Fruit fly (Drosophila melanogaster) whole organism, embryonic: ENCODE measurements around the gene Mzt1.

ENCODE experiments used
- B-H1 ChIP-seq: fragments of 200-800 bp; sonication (Bioruptor generic); IDR thresholded peaks from 3 replicates; pipeline ENCODE4 v1.3.6; 2022; ENCODE audit warnings: missing biosample characterization, missing genetic modification characterization
- B-H2 ChIP-seq: fragments of 200-800 bp; sonication (Bioruptor generic); optimal IDR thresholded peaks from 2 replicates; lab custom pipeline; 2018; ENCODE audit warnings: missing biosample characterization, mild to moderate bottlenecking, missing genetic modification characterization
- CG10543 ChIP-seq: fragments of 200-800 bp; sonication (Bioruptor generic); optimal IDR thresholded peaks from 3 replicates; lab custom pipeline; 2017; ENCODE audit warnings: missing biosample characterization, mild to moderate bottlenecking, missing genetic modification characterization, moderate library complexity
- CG10565 ChIP-seq: fragments of 200-800 bp; sonication (Bioruptor generic); optimal IDR thresholded peaks from 3 replicates; lab custom pipeline; 2016; ENCODE audit warnings: missing biosample characterization, mild to moderate bottlenecking, missing genetic modification characterization
- CG10959 ChIP-seq: fragments of 200-800 bp; sonication (Bioruptor generic); IDR thresholded peaks from 2 replicates; pipeline ENCODE4 v1.3.6; 2022; ENCODE audit warnings: missing biosample characterization, missing genetic modification characterization
- CG11085 ChIP-seq: fragments of 200-800 bp; sonication (Bioruptor generic); IDR thresholded peaks from 2 replicates; pipeline ENCODE4 v1.3.6; 2022; ENCODE audit warnings: missing biosample characterization, missing genetic modification characterization
- CG11695 ChIP-seq: fragments of 200-800 bp; sonication (Bioruptor generic); IDR thresholded peaks from 3 replicates; pipeline ENCODE4 v1.3.6; 2022; ENCODE audit warnings: missing biosample characterization, missing genetic modification characterization
- CG13775 ChIP-seq: fragments of 200-800 bp; sonication (Bioruptor generic); optimal IDR thresholded peaks from 3 replicates; lab custom pipeline; 2017; ENCODE audit warnings: missing biosample characterization, mild to moderate bottlenecking, missing genetic modification characterization
- CG14667 ChIP-seq: fragments of 200-800 bp; sonication (Bioruptor generic); IDR thresholded peaks from 2 replicates; pipeline ENCODE4 v1.3.6; 2022; ENCODE audit warnings: missing biosample characterization, missing genetic modification characterization
- CG17568 ChIP-seq: fragments of 200-800 bp; sonication (Bioruptor generic); optimal IDR thresholded peaks from 2 replicates; lab custom pipeline; 2018; ENCODE audit warnings: missing biosample characterization, mild to moderate bottlenecking, missing genetic modification characterization, moderate library complexity
- CG3163 ChIP-seq: fragments of 200-800 bp; sonication (Bioruptor generic); optimal IDR thresholded peaks from 3 replicates; lab custom pipeline; 2016; ENCODE audit warnings: missing biosample characterization, missing genetic modification characterization
- CG3838 ChIP-seq: fragments of 200-800 bp; sonication (Bioruptor generic); optimal IDR thresholded peaks from 3 replicates; lab custom pipeline; 2016; ENCODE audit warnings: missing biosample characterization, missing genetic modification characterization
- CG5245 ChIP-seq: fragments of 200-800 bp; sonication (Bioruptor generic); optimal IDR thresholded peaks from 3 replicates; lab custom pipeline; 2016; ENCODE audit warnings: missing biosample characterization, missing genetic modification characterization
- CG7372 ChIP-seq: fragments of 200-800 bp; sonication (Bioruptor generic); IDR thresholded peaks from 2 replicates; pipeline ENCODE4 v1.3.6; 2022; ENCODE audit warnings: missing biosample characterization, missing genetic modification characterization
- CG8290 ChIP-seq, 3 experiments: fragments of 200-800 bp; sonication (Bioruptor generic); optimal IDR thresholded peaks; 2 replicates each; lab custom pipeline; 2016 to 2019; ENCODE audit warnings: missing biosample characterization in 3 of 3, missing genetic modification characterization in 3 of 3, mild to moderate bottlenecking in 2 of 3, moderate library complexity in 1 of 3
- CG9437 ChIP-seq: fragments of 200-800 bp; sonication (Bioruptor generic); optimal IDR thresholded peaks from 2 replicates; lab custom pipeline; 2018; ENCODE audit warnings: missing biosample characterization, mild to moderate bottlenecking, missing genetic modification characterization
- CG9797 ChIP-seq: fragments of 200-800 bp; sonication (Bioruptor generic); optimal IDR thresholded peaks from 3 replicates; lab custom pipeline; 2018; ENCODE audit warnings: missing biosample characterization, mild to moderate bottlenecking, missing genetic modification characterization
- CkIIα-i1 ChIP-seq: fragments of 200-800 bp; sonication (Bioruptor generic); IDR thresholded peaks from 2 replicates; pipeline ENCODE4 v1.3.6; 2022; ENCODE audit warnings: missing biosample characterization, missing genetic modification characterization
- Dp ChIP-seq: fragments of 200-800 bp; sonication (Bioruptor generic); optimal IDR thresholded peaks from 2 replicates; lab custom pipeline; 2018; ENCODE audit warnings: missing biosample characterization, mild to moderate bottlenecking, missing genetic modification characterization, moderate library complexity
- Eip74EF ChIP-seq, 2 experiments: fragments of 200-800 bp in 1 of 2; fragments of >200 bp in 1 of 2; sonication (Bioruptor generic) in 1 of 2; optimal IDR thresholded peaks; 2 replicates each; lab custom pipeline; 2017 to 2019; ENCODE audit warnings: missing biosample characterization in 2 of 2, missing genetic modification characterization in 2 of 2, mild to moderate bottlenecking in 1 of 2, moderate library complexity in 1 of 2
- GATAe ChIP-seq: fragments of 200-800 bp; sonication (Bioruptor generic); conservative IDR thresholded peaks from 2 replicates; pipeline ENCODE4 v1.3.6; 2022; ENCODE audit warnings: missing biosample characterization, missing genetic modification characterization
- Hmr ChIP-seq: fragments of 200-800 bp; sonication (Bioruptor generic); optimal IDR thresholded peaks from 3 replicates; lab custom pipeline; 2017; ENCODE audit warnings: mild to moderate bottlenecking, missing biosample characterization, missing genetic modification reagents, missing genetic modification characterization
- Hmx ChIP-seq: fragments of 200-800 bp; sonication (Bioruptor generic); optimal IDR thresholded peaks from 2 replicates; lab custom pipeline; 2016; ENCODE audit warnings: missing biosample characterization, missing genetic modification characterization
- Hr3 ChIP-seq: fragments of 200-800 bp; sonication (Bioruptor generic); optimal IDR thresholded peaks from 3 replicates; lab custom pipeline; 2016; ENCODE audit warnings: missing biosample characterization, missing genetic modification characterization
- Kr ChIP-seq: fragments of 200-800 bp; sonication (Bioruptor generic); optimal IDR thresholded peaks from 2 replicates; lab custom pipeline; 2017; ENCODE audit warnings: missing biosample characterization, mild to moderate bottlenecking, missing genetic modification characterization
- MESR4 ChIP-seq: fragments of 200-800 bp; sonication (Bioruptor generic); optimal IDR thresholded peaks from 2 replicates; lab custom pipeline; 2018; ENCODE audit warnings: missing biosample characterization, mild to moderate bottlenecking, missing genetic modification characterization, moderate library complexity
- MTF-1 ChIP-seq: fragments of 200-800 bp; sonication (Bioruptor generic); optimal IDR thresholded peaks from 2 replicates; lab custom pipeline; 2018; ENCODE audit warnings: missing biosample characterization, mild to moderate bottlenecking, missing genetic modification characterization, borderline replicate concordance
- Oli ChIP-seq: fragments of 200-800 bp; sonication (Bioruptor generic); optimal IDR thresholded peaks from 2 replicates; lab custom pipeline; 2018; ENCODE audit warnings: missing biosample characterization, mild to moderate bottlenecking, missing genetic modification characterization, moderate library complexity
- Optix ChIP-seq: fragments of 200-800 bp; sonication (Bioruptor generic); IDR thresholded peaks from 3 replicates; pipeline ENCODE4 v1.3.6; 2022; ENCODE audit warnings: missing biosample characterization, missing genetic modification characterization
- Xrp1 ChIP-seq: fragments of 200-800 bp; sonication (Bioruptor generic); IDR thresholded peaks from 2 replicates; pipeline ENCODE4 v1.3.6; 2022; ENCODE audit warnings: missing biosample characterization, missing genetic modification characterization
- bab2 ChIP-seq: fragments of 200-800 bp; sonication (Bioruptor generic); optimal IDR thresholded peaks from 2 replicates; lab custom pipeline; 2016; ENCODE audit warnings: missing biosample characterization, missing genetic modification characterization
- bcd ChIP-seq: fragments of 200-800 bp; sonication (Bioruptor generic); optimal IDR thresholded peaks from 2 replicates; lab custom pipeline; 2017; ENCODE audit warnings: missing biosample characterization, mild to moderate bottlenecking, missing genetic modification characterization
- caup ChIP-seq: fragments of 200-800 bp; sonication (Bioruptor generic); optimal IDR thresholded peaks from 3 replicates; lab custom pipeline; 2017; ENCODE audit warnings: missing biosample characterization, mild to moderate bottlenecking, missing genetic modification characterization, moderate library complexity; ENCODE audit not compliant: severe bottlenecking
- disco-r ChIP-seq: fragments of 200-800 bp; sonication (Bioruptor generic); optimal IDR thresholded peaks from 2 replicates; lab custom pipeline; 2016; ENCODE audit warnings: missing biosample characterization, missing genetic modification characterization
- fru ChIP-seq: fragments of >200 bp; optimal IDR thresholded peaks from 2 replicates; lab custom pipeline; 2017
- ham ChIP-seq: fragments of 200-800 bp; sonication (Bioruptor generic); IDR thresholded peaks from 2 replicates; pipeline ENCODE4 v1.3.6; 2022; ENCODE audit warnings: missing biosample characterization, missing genetic modification characterization
- insv ChIP-seq, 2 experiments: fragments of 200-800 bp; sonication (Bioruptor generic); optimal IDR thresholded peaks; 3 replicates each; lab custom pipeline; 2016 to 2018; ENCODE audit warnings: missing biosample characterization in 2 of 2, missing genetic modification characterization in 2 of 2
- ken ChIP-seq: fragments of 200-800 bp; sonication (Bioruptor generic); IDR thresholded peaks from 3 replicates; pipeline ENCODE4 v1.3.6; 2022; ENCODE audit warnings: missing biosample characterization, missing genetic modification characterization
- luna ChIP-seq: fragments of 200-800 bp; sonication (Bioruptor generic); optimal IDR thresholded peaks from 2 replicates; lab custom pipeline; 2016; ENCODE audit warnings: missing biosample characterization, missing genetic modification characterization
- mam ChIP-seq: fragments of 200-800 bp; sonication (Bioruptor generic); optimal IDR thresholded peaks from 3 replicates; lab custom pipeline; 2016; ENCODE audit warnings: missing biosample characterization, missing genetic modification characterization
- org-1 ChIP-seq: fragments of 200-800 bp; sonication (Bioruptor generic); optimal IDR thresholded peaks from 2 replicates; lab custom pipeline; 2017; ENCODE audit warnings: missing biosample characterization, missing genetic modification characterization
- pan ChIP-seq, 4 experiments: fragments of >200 bp in 3 of 4; fragments of 200-800 bp in 1 of 4; sonication (Bioruptor generic) in 1 of 4; optimal IDR thresholded peaks in 3 of 4; IDR thresholded peaks in 1 of 4; 2 replicates each; pipeline versions ENCODE4 v1.3.6 to Lab custom; 2017 to 2022; ENCODE audit warnings: missing biosample characterization in 2 of 4, missing genetic modification characterization in 2 of 4, mixed read lengths in 1 of 4
- phol ChIP-seq: fragments of 200-800 bp; sonication (Bioruptor generic); optimal IDR thresholded peaks from 3 replicates; lab custom pipeline; 2018; ENCODE audit warnings: missing biosample characterization, mild to moderate bottlenecking, missing genetic modification characterization, moderate library complexity
- salm ChIP-seq: fragments of 200-800 bp; sonication (Bioruptor generic); optimal IDR thresholded peaks from 2 replicates; lab custom pipeline; 2018; ENCODE audit warnings: missing biosample characterization, mild to moderate bottlenecking, missing genetic modification characterization
- sr ChIP-seq: fragments of 200-800 bp; sonication (Bioruptor generic); IDR thresholded peaks from 3 replicates; pipeline ENCODE4 v1.3.6; 2022; ENCODE audit warnings: missing biosample characterization, missing genetic modification characterization
- tgo ChIP-seq: fragments of 200-800 bp; sonication (Bioruptor generic); IDR thresholded peaks from 3 replicates; pipeline ENCODE4 v1.3.6; 2022; ENCODE audit warnings: missing biosample characterization, missing genetic modification characterization
- unc-4 ChIP-seq: fragments of 200-800 bp; sonication (Bioruptor generic); IDR thresholded peaks from 2 replicates; pipeline ENCODE4 v1.3.6; 2022; ENCODE audit warnings: missing biosample characterization, missing genetic modification characterization; ENCODE audit not compliant: partially characterized antibody
- vnd ChIP-seq: fragments of 200-800 bp; sonication (Bioruptor generic); IDR thresholded peaks from 3 replicates; pipeline ENCODE4 v1.3.6; 2022; ENCODE audit warnings: missing biosample characterization, missing genetic modification characterization; ENCODE audit not compliant: partially characterized antibody
- zfh1 ChIP-seq: fragments of 200-800 bp; sonication (Bioruptor generic); IDR thresholded peaks from 3 replicates; pipeline ENCODE4 v1.3.6; 2022; ENCODE audit warnings: missing biosample characterization, missing genetic modification characterization

Mzt1 gene

dm6 chr3L:2373421-2374043 is 15.5 kb upstream of the Mzt1 start, which contains the start of the genes mRpL23 and CG9004 (continued):
- TF ChIP-seq CG13775 (GFP tag; lab: Kevin White, UChicago) (peak; percentile 99), CkIIα-i1 (peak; percentile 96), CG10959 (GFP tag; lab: Robert Waterston, UW) (peak; percentile 99), CG5245 (peak; percentile 99), MTF-1 (peak; percentile 97), CG3163 (peak; percentile 87), ham (GFP tag; lab: Robert Waterston, UW) (peak; percentile 98), luna (GFP tag; lab: Kevin White, UChicago) (peak; percentile 97), bcd (peak; percentile 99), Hmr (GFP tag; lab: Kevin White, UChicago) (peak; percentile 99), GATAe (GFP tag; lab: Robert Waterston, UW) (peak; percentile 99), MESR4 (peak; percentile 82), CG14667 (GFP tag; lab: Robert Waterston, UW) (peak; percentile 100), CG8290 (GFP tag; optimal IDR thresholded peaks at IDR 0.05; lab: Kevin White, UChicago) (peak; percentile 98), CG8290 (tag; optimal IDR thresholded peaks at IDR 0.05; lab: Kevin White, UChicago) (peak; percentile 96 to 99), mam (peak; percentile 99), B-H1 (GFP tag; lab: Robert Waterston, UW) (peak; percentile 100), Eip74EF (GFP tag; optimal IDR thresholded peaks at IDR 0.05; lab: Kevin White, UChicago) (peak in 1 of 2 experiments; percentile 96), ken (GFP tag; lab: Robert Waterston, UW) (peak; percentile 100), fru (lab: Kevin White, UChicago) (no peak), pan (optimal IDR thresholded peaks at IDR 0.05; lab: Kevin White, UChicago) (no peak), pan (GFP tag; optimal IDR thresholded peaks at IDR 0.05 in 1 of 2, IDR thresholded peaks at IDR 0.05 in 1 of 2) (peak in 1 of 2 experiments; percentile 100), Optix (GFP tag; lab: Robert Waterston, UW) (peak; percentile 99), B-H2 (GFP tag; lab: Kevin White, UChicago) (peak; percentile 99), bab2 (GFP tag; lab: Kevin White, UChicago) (peak; percentile 99), Hmx (GFP tag; lab: Kevin White, UChicago) (peak; percentile 97), insv (GFP tag; optimal IDR thresholded peaks at IDR 0.05; lab: Kevin White, UChicago) (peak; percentile 54 to 76), caup (peak; percentile 99), CG10565 (GFP tag; lab: Kevin White, UChicago) (peak; percentile 94), CG3838 (GFP tag; lab: Kevin White, UChicago) (peak; percentile 98), CG9437 (GFP tag; lab: Kevin White, UChicago) (peak; percentile 94), CG7372 (peak; percentile 100), Oli (tag; lab: Kevin White, UChicago) (peak; percentile 99), tgo (GFP tag; lab: Robert Waterston, UW) (peak; percentile 100), Xrp1 (peak; percentile 100), unc-4 (GFP tag; lab: Robert Waterston, UW) (0 out of 2 replicates have a peak, but pooled peaks have one; percentile 19), org-1 (GFP tag; lab: Kevin White, UChicago) (peak; percentile 97), salm (peak; percentile 98), CG11085 (GFP tag; lab: Robert Waterston, UW) (peak; percentile 100), zfh1 (GFP tag; lab: Robert Waterston, UW) (peak; percentile 100), disco-r (GFP tag; lab: Kevin White, UChicago) (peak; percentile 97), phol (tag; lab: Kevin White, UChicago) (peak; percentile 99), sr (GFP tag; lab: Robert Waterston, UW) (peak; percentile 98), Hr3 (GFP tag; lab: Kevin White, UChicago) (peak; percentile 99), vnd (GFP tag; lab: Robert Waterston, UW) (no peak), CG11695 (peak; percentile 99), Dp (GFP tag; lab: Kevin White, UChicago) (peak; percentile 51), Kr (GFP tag; lab: Kevin White, UChicago) (peak; percentile 44), CG9797 (peak; percentile 70), CG10543 (peak; percentile 97), CG17568 (GFP tag; lab: Kevin White, UChicago) (peak; percentile 98)
